Worm (Caenorhabditis elegans): ENCODE measurements around the gene Y75B8A.7.
"Not testable (repeated sequence)": the region's sequence is repeated elsewhere in the genome, so short reads cannot be mapped to it uniquely, and the experiment has no call there.

Gene Y75B8A.7

DNA sequence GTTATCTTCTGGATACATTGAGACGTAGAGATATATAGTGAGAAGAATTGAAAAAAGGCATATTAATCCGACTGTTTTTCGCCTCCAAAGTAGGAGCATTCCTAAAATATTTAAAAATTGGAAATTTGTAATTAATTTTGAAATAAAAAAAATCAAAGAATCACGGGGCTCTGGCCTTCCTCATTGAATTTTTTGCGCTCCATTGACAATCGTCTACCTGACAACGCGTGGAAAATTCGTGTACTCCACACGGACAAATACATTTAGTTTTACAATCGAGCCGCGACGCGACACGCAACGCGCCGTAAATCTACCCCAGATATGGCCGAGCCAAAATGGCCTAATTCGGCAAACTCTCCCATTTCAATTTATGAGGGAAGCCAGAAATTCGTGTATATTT, 24.4 kb downstream of the Y75B8A.7 start, which contains the start of gene gly-11:
gly-11 (minus strand) TSS at position 101 of the 400 bp plus-strand sequence.
- not testable (repeated sequence) for TF ChIP-seq aly-2, gmeb-1, fos-1 (tag; optimal IDR thresholded peaks at IDR 0.05)

DNA sequence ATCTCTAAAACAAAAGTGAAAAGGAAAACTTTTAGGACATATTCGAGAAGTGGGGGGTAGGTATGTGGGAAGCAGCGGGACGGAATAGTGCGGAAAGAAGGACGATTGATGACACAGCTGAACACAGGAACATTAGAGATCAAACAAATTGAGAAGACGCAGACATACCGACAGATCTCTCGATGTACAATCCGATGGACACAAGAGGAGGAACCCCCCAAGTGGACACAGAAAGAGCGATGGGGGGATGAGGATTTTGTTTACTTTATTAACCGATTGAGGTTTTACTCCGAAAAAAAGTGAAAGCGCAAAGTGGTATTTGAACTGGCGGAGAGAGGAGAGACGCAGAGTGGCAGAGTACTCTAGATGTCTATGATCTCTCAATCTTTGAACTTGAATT, 25.4 kb downstream of the Y75B8A.7 start:
- TF ChIP-seq mbf-1 (tag; optimal IDR thresholded peaks at IDR 0.05): no peak
- TF ChIP-seq ztf-4 (tag; optimal IDR thresholded peaks at IDR 0.05): no peak
- no peak for TF ChIP-seq lin-13 (GFP tag; optimal IDR thresholded peaks at IDR 0.05)
- peak; percentile 4 for TF ChIP-seq peb-1 (tag; optimal IDR thresholded peaks at IDR 0.05)
- TF ChIP-seq ceh-16 (tag; optimal IDR thresholded peaks at IDR 0.05): no peak
- TF ChIP-seq unc-39 (tag; optimal IDR thresholded peaks at IDR 0.05): no peak
- TF ChIP-seq fos-1 (tag; optimal IDR thresholded peaks at IDR 0.05): peak; percentile 20
- TF ChIP-seq unc-62 (GFP tag; optimal IDR thresholded peaks at IDR 0.05): no peak
- TF ChIP-seq ztf-1 (GFP tag; conservative IDR thresholded peaks at IDR 0.05): no peak
- TF ChIP-seq zag-1 (tag; optimal IDR thresholded peaks at IDR 0.05): no peak
- TF ChIP-seq sma-9 (GFP tag; optimal IDR thresholded peaks at IDR 0.05): no peak
- no peak for TF ChIP-seq sma-9 (tag; optimal IDR thresholded peaks at IDR 0.05)
- TF ChIP-seq nhr-77 (tag; optimal IDR thresholded peaks at IDR 0.05): no peak
- no peak for TF ChIP-seq mdl-1 (tag; optimal IDR thresholded peaks at IDR 0.05)
- no peak for TF ChIP-seq nhr-10 (tag; optimal IDR thresholded peaks at IDR 0.05)
- TF ChIP-seq C34F6.9 (tag; optimal IDR thresholded peaks at IDR 0.05): no peak
- no peak for TF ChIP-seq ZK546.5 (tag; optimal IDR thresholded peaks at IDR 0.05)
- no peak for TF ChIP-seq nhr-129 (tag; optimal IDR thresholded peaks at IDR 0.05)
- no peak for TF ChIP-seq nhr-11 (tag; optimal IDR thresholded peaks at IDR 0.05)
- no peak for TF ChIP-seq aly-2 (tag; optimal IDR thresholded peaks at IDR 0.05)
- no peak for TF ChIP-seq ceh-82 (tag; optimal IDR thresholded peaks at IDR 0.05)
- no peak for TF ChIP-seq gmeb-1 (tag; optimal IDR thresholded peaks at IDR 0.05)
- no peak for TF ChIP-seq lin-39 (tag; optimal IDR thresholded peaks at IDR 0.05)
- TF ChIP-seq ama-1 (optimal IDR thresholded peaks at IDR 0.05): no peak
- no peak for TF ChIP-seq mab-5 (tag; optimal IDR thresholded peaks at IDR 0.05)
- TF ChIP-seq blmp-1 (tag; optimal IDR thresholded peaks at IDR 0.05; ENCODE audit: insufficient read depth): peak; percentile 58
- no peak for TF ChIP-seq nhr-6 (tag; optimal IDR thresholded peaks at IDR 0.05)
- TF ChIP-seq R02D3.7 (tag; optimal IDR thresholded peaks at IDR 0.05): no peak
- TF ChIP-seq lin-11 (tag; optimal IDR thresholded peaks at IDR 0.05): no peak
- no peak for TF ChIP-seq sma-3 (GFP tag; optimal IDR thresholded peaks at IDR 0.05)
- TF ChIP-seq lsy-2 (tag; optimal IDR thresholded peaks at IDR 0.05): peak in 1 of 2 experiments; percentile 18
- peak; percentile 26 for TF ChIP-seq nhr-25 (tag; optimal IDR thresholded peaks at IDR 0.05)
- TF ChIP-seq elt-3 (tag; optimal IDR thresholded peaks at IDR 0.05): no peak
- no peak for TF ChIP-seq nhr-237 (tag; optimal IDR thresholded peaks at IDR 0.05)
- TF ChIP-seq nhr-23 (tag; optimal IDR thresholded peaks at IDR 0.05): no peak
- no peak for TF ChIP-seq nhr-21 (tag; optimal IDR thresholded peaks at IDR 0.05)
- TF ChIP-seq Y55F3AM.14 (GFP tag; optimal IDR thresholded peaks at IDR 0.05): no peak
- peak; percentile 59 for TF ChIP-seq F13H6.1 (tag; optimal IDR thresholded peaks at IDR 0.05)
- no peak for TF ChIP-seq dmd-4 (tag; optimal IDR thresholded peaks at IDR 0.05)
- TF ChIP-seq egl-27 (tag; optimal IDR thresholded peaks at IDR 0.05): no peak
- no peak for TF ChIP-seq ztf-11 (tag; optimal IDR thresholded peaks at IDR 0.05)
- peak; percentile 62 for TF ChIP-seq sem-4 (tag; optimal IDR thresholded peaks at IDR 0.05)
- TF ChIP-seq crh-2 (tag; optimal IDR thresholded peaks at IDR 0.05): no peak
- TF ChIP-seq snpc-4 (tag; optimal IDR thresholded peaks at IDR 0.05): no peak
- TF ChIP-seq skn-1 (tag; optimal IDR thresholded peaks at IDR 0.05): no peak
- TF ChIP-seq elt-1 (tag; optimal IDR thresholded peaks at IDR 0.05): no peak
- no peak for TF ChIP-seq nhr-12 (tag; optimal IDR thresholded peaks at IDR 0.05)
- TF ChIP-seq alr-1 (tag; optimal IDR thresholded peaks at IDR 0.05): no peak
- TF ChIP-seq unc-55 (GFP tag; optimal IDR thresholded peaks at IDR 0.05): no peak
